Worm (Caenorhabditis elegans) whole organism, L3 larva: ENCODE results near the gene sru-44.

Experiments
- ZK546.5 ChIP-seq: sonication (generic microtip); optimal IDR thresholded peaks from 2 replicates; lab custom pipeline; 2017; ENCODE audit warnings: missing biosample characterization, missing genetic modification characterization
- aly-2 ChIP-seq: fragments of 150-350 bp; optimal IDR thresholded peaks from 2 replicates; lab custom pipeline; 2014; ENCODE audit warnings: missing biosample characterization, missing genetic modification characterization
- ama-1 ChIP-seq: fragments of 150-350 bp; optimal IDR thresholded peaks from 2 replicates; lab custom pipeline; 2018
- ceh-16 ChIP-seq: sonication (generic microtip); optimal IDR thresholded peaks from 2 replicates; lab custom pipeline; 2017; ENCODE audit warnings: missing biosample characterization, missing genetic modification characterization
- ceh-28 ChIP-seq: fragments of 150-350 bp; optimal IDR thresholded peaks from 2 replicates; lab custom pipeline; 2014; ENCODE audit warnings: missing biosample characterization, missing genetic modification reagents, missing genetic modification characterization
- ceh-82 ChIP-seq: fragments of 150-350 bp; optimal IDR thresholded peaks from 2 replicates; lab custom pipeline; 2014; ENCODE audit warnings: missing biosample characterization, missing genetic modification characterization
- ceh-9 ChIP-seq: sonication (generic microtip); optimal IDR thresholded peaks from 2 replicates; lab custom pipeline; 2018; ENCODE audit warnings: missing biosample characterization, missing genetic modification characterization
- daf-12 ChIP-seq: fragments of 150-350 bp; optimal IDR thresholded peaks from 2 replicates; lab custom pipeline; 2014; ENCODE audit warnings: missing biosample characterization, missing genetic modification reagents, missing genetic modification characterization
- egl-27 ChIP-seq: sonication (generic microtip); optimal IDR thresholded peaks from 4 replicates; lab custom pipeline; 2017; ENCODE audit warnings: missing biosample characterization, missing genetic modification reagents, missing genetic modification characterization
- egl-5 ChIP-seq: fragments of 150-350 bp; optimal IDR thresholded peaks from 2 replicates; lab custom pipeline; 2017; ENCODE audit warnings: missing biosample characterization, missing genetic modification reagents, missing genetic modification characterization, inconsistent platforms
- elt-1 ChIP-seq: fragments of 150-350 bp; optimal IDR thresholded peaks from 2 replicates; lab custom pipeline; 2014; ENCODE audit warnings: missing biosample characterization, missing genetic modification characterization
- elt-2 ChIP-seq: sonication (generic microtip); optimal IDR thresholded peaks from 2 replicates; lab custom pipeline; 2016; ENCODE audit warnings: missing genetic modification reagents, mild to moderate bottlenecking, missing genetic modification characterization, missing compliant biosample characterization
- eor-1 ChIP-seq, 2 experiments: fragments of 150-350 bp; optimal IDR thresholded peaks; 2 replicates each; lab custom pipeline; 2014 to 2018; ENCODE audit warnings: missing biosample characterization in 2 of 2, missing genetic modification characterization in 2 of 2
- fkh-10 ChIP-seq: sonication (generic microtip); optimal IDR thresholded peaks from 2 replicates; lab custom pipeline; 2017; ENCODE audit warnings: missing biosample characterization, missing genetic modification reagents, missing genetic modification characterization
- fkh-2 ChIP-seq: fragments of 150-350 bp; optimal IDR thresholded peaks from 2 replicates; lab custom pipeline; 2014; ENCODE audit warnings: missing biosample characterization, missing genetic modification reagents, missing genetic modification characterization
- hmg-11 ChIP-seq: sonication (generic microtip); optimal IDR thresholded peaks from 2 replicates; lab custom pipeline; 2016; ENCODE audit warnings: missing genetic modification characterization, missing compliant biosample characterization
- lin-15B ChIP-seq: fragments of 150-350 bp; optimal IDR thresholded peaks from 2 replicates; lab custom pipeline; 2014; ENCODE audit warnings: missing biosample characterization, missing genetic modification characterization
- lin-39 ChIP-seq: fragments of 150-350 bp; optimal IDR thresholded peaks from 2 replicates; lab custom pipeline; 2018; ENCODE audit warnings: missing biosample characterization, missing genetic modification reagents, missing genetic modification characterization
- mml-1 ChIP-seq: fragments of 150-350 bp; sonication (generic microtip); optimal IDR thresholded peaks from 3 replicates; lab custom pipeline; 2014; ENCODE audit warnings: missing biosample characterization, missing genetic modification characterization
- nfya-1 ChIP-seq: sonication (generic microtip); optimal IDR thresholded peaks from 2 replicates; lab custom pipeline; 2017; ENCODE audit warnings: missing genetic modification characterization, mild to moderate bottlenecking, missing compliant biosample characterization, antibody characterized with exemption, moderate library complexity; ENCODE audit not compliant: insufficient read depth
- nhr-11 ChIP-seq: fragments of 150-350 bp; optimal IDR thresholded peaks from 2 replicates; lab custom pipeline; 2014; ENCODE audit warnings: missing biosample characterization, missing genetic modification characterization
- nhr-23 ChIP-seq: fragments of 150-350 bp; optimal IDR thresholded peaks from 2 replicates; lab custom pipeline; 2014; ENCODE audit warnings: missing biosample characterization, missing genetic modification reagents, missing genetic modification characterization
- nhr-237 ChIP-seq: fragments of 150-350 bp; optimal IDR thresholded peaks from 2 replicates; lab custom pipeline; 2014; ENCODE audit warnings: missing biosample characterization, missing genetic modification characterization
- nhr-67 ChIP-seq: fragments of 150-350 bp; optimal IDR thresholded peaks from 2 replicates; lab custom pipeline; 2014; ENCODE audit warnings: missing biosample characterization, missing genetic modification characterization
- nhr-76 ChIP-seq: fragments of 150-350 bp; sonication (generic microtip); optimal IDR thresholded peaks from 5 replicates; lab custom pipeline; 2014; ENCODE audit warnings: missing biosample characterization, missing genetic modification characterization
- nhr-77 ChIP-seq: fragments of 150-350 bp; optimal IDR thresholded peaks from 2 replicates; lab custom pipeline; 2014; ENCODE audit warnings: missing biosample characterization, missing genetic modification characterization
- pqm-1 ChIP-seq: fragments of 150-350 bp; optimal IDR thresholded peaks from 2 replicates; lab custom pipeline; 2017; ENCODE audit warnings: missing biosample characterization, missing genetic modification characterization, inconsistent platforms
- sea-2 ChIP-seq: fragments of 150-350 bp; sonication (generic microtip); optimal IDR thresholded peaks from 4 replicates; lab custom pipeline; 2014; ENCODE audit warnings: missing biosample characterization, missing genetic modification reagents, missing genetic modification characterization
- skn-1 ChIP-seq: fragments of 150-350 bp; optimal IDR thresholded peaks from 2 replicates; lab custom pipeline; 2014; ENCODE audit warnings: missing biosample characterization, missing genetic modification characterization
- snpc-4 ChIP-seq: fragments of 150-350 bp; optimal IDR thresholded peaks from 2 replicates; lab custom pipeline; 2014; ENCODE audit warnings: missing biosample characterization, missing genetic modification characterization
- unc-39 ChIP-seq: sonication (generic microtip); optimal IDR thresholded peaks from 4 replicates; lab custom pipeline; 2017; ENCODE audit warnings: missing biosample characterization, missing genetic modification characterization
- zag-1 ChIP-seq: fragments of 150-350 bp; optimal IDR thresholded peaks from 2 replicates; lab custom pipeline; 2014; ENCODE audit warnings: missing biosample characterization, missing genetic modification characterization
- ztf-11 ChIP-seq: fragments of 150-350 bp; optimal IDR thresholded peaks from 2 replicates; lab custom pipeline; 2014; ENCODE audit warnings: missing biosample characterization, missing genetic modification characterization
- ztf-4 ChIP-seq: fragments of 150-350 bp; optimal IDR thresholded peaks from 2 replicates; lab custom pipeline; 2014; ENCODE audit warnings: missing biosample characterization, missing genetic modification characterization

The sru-44 gene

DNA sequence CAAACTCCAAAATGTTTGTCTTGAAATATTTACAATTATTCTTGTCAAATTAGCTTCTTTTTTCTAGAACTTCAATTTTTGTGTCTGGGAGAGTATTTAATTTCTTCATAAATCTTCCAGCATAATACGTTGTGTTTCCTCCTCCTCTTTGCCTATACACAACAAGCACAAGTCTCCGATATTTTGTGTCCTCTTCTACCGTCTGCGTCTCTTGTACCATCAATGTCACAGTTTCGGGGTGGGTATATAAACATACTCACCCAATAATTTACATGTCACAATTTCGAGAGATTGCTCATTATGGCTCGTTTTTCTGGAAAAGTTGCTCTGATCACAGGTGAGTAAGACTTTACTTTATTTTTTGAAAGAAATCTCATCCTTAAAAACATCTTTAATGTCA is 30.2 kb downstream of the sru-44 start, which contains the start of gene F26D2.15:
Gene F26D2.15, plus strand, starts transcription at position 301 of the 400 bp plus-strand sequence.
- no peak for TF ChIP-seq eor-1 (tag; optimal IDR thresholded peaks at IDR 0.05; lab: Kevin White, UChicago)
- no peak for TF ChIP-seq nfya-1
- no peak for TF ChIP-seq unc-39
- no peak for TF ChIP-seq elt-1 (tag; lab: Kevin White, UChicago)
- TF ChIP-seq ceh-16 (tag; lab: Kevin White, UChicago): no peak
- TF ChIP-seq daf-12: no peak
- no peak for TF ChIP-seq ztf-11 (tag; lab: Kevin White, UChicago)
- no peak for TF ChIP-seq egl-5 (tag; lab: Kevin White, UChicago)
- TF ChIP-seq nhr-237: no peak
- no peak for TF ChIP-seq nhr-76
- TF ChIP-seq hmg-11 (tag; lab: Kevin White, UChicago): no peak
- TF ChIP-seq, all 47 proteins: peak for 0

DNA sequence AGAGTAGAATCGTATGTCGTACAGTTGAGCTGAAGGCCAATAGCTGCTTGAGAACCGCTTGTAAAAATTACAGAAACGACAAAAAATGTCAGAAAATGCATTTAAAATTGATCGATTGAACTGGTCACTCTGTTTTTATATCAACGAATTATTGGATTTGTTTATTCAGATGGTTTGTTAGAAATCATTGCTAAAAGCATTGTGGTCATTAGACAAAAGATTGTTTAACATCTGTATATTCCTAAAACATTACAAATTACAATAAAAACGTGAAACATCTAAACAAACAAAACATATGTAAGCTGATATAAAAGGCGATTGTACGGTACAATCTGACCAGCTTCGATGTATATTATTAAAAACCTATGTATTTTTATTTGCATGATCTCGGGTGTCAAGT is 32.2 kb downstream of the sru-44 start, which contains the start of the genes F26D2.13 and F26D2.14:
Gene F26D2.13, minus strand, starts transcription at position 101 of the 400 bp plus-strand sequence.
Gene F26D2.14, plus strand, starts transcription at position 346 of the 400 bp plus-strand sequence.
- TF ChIP-seq fkh-10 (GFP tag; lab: Kevin White, UChicago): no peak
- TF ChIP-seq zag-1 (tag; lab: Kevin White, UChicago): no peak
- TF ChIP-seq daf-12: no peak
- TF ChIP-seq, all 47 proteins: peak for 0

DNA sequence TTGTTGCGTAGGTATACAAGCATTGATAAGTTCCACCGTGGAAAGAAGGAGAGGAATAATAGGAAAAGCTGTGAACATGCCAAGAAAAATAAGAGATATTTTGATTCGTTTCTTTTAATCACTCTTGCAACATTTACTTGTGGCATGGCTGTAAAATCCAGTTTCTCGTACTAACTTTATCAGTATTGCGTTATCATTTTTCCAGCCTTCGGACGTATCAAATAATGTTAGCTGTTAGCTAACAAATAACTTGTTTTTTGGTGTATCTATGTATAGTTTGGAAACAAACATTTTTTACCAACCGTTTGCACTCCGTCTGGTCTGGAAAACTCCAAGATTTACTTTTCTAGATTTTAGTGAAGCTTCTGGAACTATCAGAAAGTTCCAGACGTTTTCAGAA is 34.3 kb downstream of the sru-44 start, which contains the start of gene clec-234:
Gene clec-234, minus strand, starts transcription at position 101 of the 400 bp plus-strand sequence.
- TF ChIP-seq nhr-237 (no peak), aly-2 (tag; lab: Kevin White, UChicago) (no peak), zag-1 (tag; lab: Kevin White, UChicago) (no peak), daf-12 (no peak), elt-2 (tag; lab: Kevin White, UChicago) (no peak), nhr-77 (tag; lab: Kevin White, UChicago) (no peak), ztf-4 (tag; lab: Kevin White, UChicago) (no peak), ztf-11 (tag; lab: Kevin White, UChicago) (no peak), skn-1 (tag; lab: Kevin White, UChicago) (no peak), egl-27 (tag; lab: Kevin White, UChicago) (no peak), ceh-82 (tag; lab: Kevin White, UChicago) (no peak), nhr-67 (tag; lab: Kevin White, UChicago) (no peak), lin-15B (tag; lab: Kevin White, UChicago) (no peak), egl-5 (tag; lab: Kevin White, UChicago) (no peak)

DNA sequence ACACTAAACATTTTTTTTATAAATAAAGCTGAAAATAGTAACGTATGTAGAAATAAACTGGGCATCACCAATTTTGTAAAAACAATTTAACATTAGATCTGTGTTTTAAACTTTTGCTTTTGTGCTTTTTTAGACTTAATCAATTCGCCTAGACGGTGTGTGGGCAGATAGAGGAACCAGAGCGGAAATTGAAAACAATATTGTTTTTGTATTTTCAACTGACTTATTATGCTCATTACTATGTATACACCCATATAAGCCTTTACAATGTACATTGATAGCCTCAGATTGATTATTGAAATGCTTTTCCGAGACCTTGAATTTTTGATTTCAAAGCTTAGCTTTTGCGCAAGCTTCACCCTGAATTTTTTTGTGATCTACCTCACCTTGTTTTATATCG is 37.8 kb downstream of the sru-44 start, which contains the start of gene str-73:
Gene str-73, plus strand, starts transcription at position 301 of the 400 bp plus-strand sequence.
- TF ChIP-seq fkh-2 (tag; lab: Kevin White, UChicago) (no peak), nhr-11 (tag; lab: Kevin White, UChicago) (no peak), ceh-9 (tag; lab: Kevin White, UChicago) (no peak), nfya-1 (no peak), ztf-11 (tag; lab: Kevin White, UChicago) (no peak), sea-2 (no peak), eor-1 (tag; optimal IDR thresholded peaks at IDR 0.05; lab: Kevin White, UChicago) (no peak), ama-1 (no peak), aly-2 (tag; lab: Kevin White, UChicago) (no peak), nhr-77 (tag; lab: Kevin White, UChicago) (no peak), egl-27 (tag; lab: Kevin White, UChicago) (no peak), ceh-16 (tag; lab: Kevin White, UChicago) (no peak), zag-1 (tag; lab: Kevin White, UChicago) (no peak), pqm-1 (tag; lab: Kevin White, UChicago) (no peak), elt-2 (tag; lab: Kevin White, UChicago) (no peak), ZK546.5 (tag; lab: Kevin White, UChicago) (no peak), nhr-76 (no peak), skn-1 (tag; lab: Kevin White, UChicago) (no peak)

DNA sequence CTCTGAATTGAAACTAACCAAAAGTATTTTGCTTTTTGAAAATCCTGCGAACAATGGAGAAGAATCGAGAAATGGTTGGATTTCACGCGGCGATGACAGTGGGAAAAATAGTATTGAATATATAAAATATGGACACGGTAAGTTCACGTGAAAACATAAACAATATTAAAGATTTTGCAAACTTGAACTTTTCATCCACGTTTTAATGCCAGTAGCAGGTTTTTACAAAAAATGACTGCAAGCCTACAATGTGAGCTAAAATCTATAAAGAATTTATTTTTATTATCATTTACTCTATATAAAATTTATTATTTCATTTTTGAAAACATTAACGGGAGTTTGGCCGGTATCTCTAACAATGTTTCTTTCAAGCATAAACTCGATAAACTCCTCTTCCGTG is 38.2 kb downstream of the sru-44 start, which contains the start of gene F26D2.10:
Gene F26D2.10, minus strand, starts transcription at position 101 of the 400 bp plus-strand sequence.
- TF ChIP-seq ceh-28 (tag; lab: Kevin White, UChicago): no peak

DNA sequence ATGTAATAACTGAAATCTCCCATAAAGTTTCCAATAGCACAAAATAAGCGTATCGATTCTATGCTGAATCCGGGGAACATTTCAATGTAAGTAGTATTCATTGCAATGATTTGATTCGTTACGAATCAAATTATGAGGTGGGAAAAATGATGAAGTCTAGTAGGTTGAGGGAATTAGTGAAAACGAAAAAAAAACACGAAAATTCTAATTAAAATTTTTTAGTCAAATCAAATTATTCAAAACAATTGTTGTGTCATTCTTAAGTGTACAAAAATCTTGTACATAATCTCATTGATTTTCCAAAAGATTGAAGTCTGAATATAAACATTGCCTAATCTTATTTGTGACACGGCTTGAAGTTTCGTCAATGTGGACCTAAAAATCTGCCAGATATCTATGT is 43.3 kb downstream of the sru-44 start, which contains the start of gene srw-29:
Gene srw-29, minus strand, starts transcription at position 101 of the 400 bp plus-strand sequence.
- no peak for TF ChIP-seq nhr-67 (tag; lab: Kevin White, UChicago)
- TF ChIP-seq fkh-2 (tag; lab: Kevin White, UChicago): no peak
- no peak for TF ChIP-seq snpc-4 (tag; lab: Kevin White, UChicago)
- TF ChIP-seq nfya-1: no peak
- no peak for TF ChIP-seq pqm-1 (tag; lab: Kevin White, UChicago)
- TF ChIP-seq ztf-4 (tag; lab: Kevin White, UChicago): no peak
- no peak for TF ChIP-seq nhr-237
- no peak for TF ChIP-seq nhr-23
- TF ChIP-seq mml-1 (tag; lab: Kevin White, UChicago): no peak
- TF ChIP-seq lin-15B (tag; lab: Kevin White, UChicago): no peak
- no peak for TF ChIP-seq egl-27 (tag; lab: Kevin White, UChicago)
- TF ChIP-seq aly-2 (tag; lab: Kevin White, UChicago): no peak
- TF ChIP-seq nhr-11 (tag; lab: Kevin White, UChicago): no peak
- TF ChIP-seq lin-39 (tag; lab: Kevin White, UChicago): no peak
